Fruit fly (Drosophila melanogaster) Kc167 (cell line): ENCODE data around the gene uncNacbeta.
A peak's percentile ranks its signal among the peaks of the same experiment; 100 is the strongest.

ENCODE experiments used
- Sin3A ChIP-seq: fragments of >200 bp; optimal IDR thresholded peaks from 2 replicates; lab custom pipeline; 2018; ENCODE audit warnings: missing external identifiers
- h ChIP-seq: fragments of >200 bp; optimal IDR thresholded peaks from 3 replicates; lab custom pipeline; 2018; ENCODE audit warnings: missing external identifiers
- psq ChIP-seq: fragments of >200 bp; optimal IDR thresholded peaks from 2 replicates; lab custom pipeline; 2017; ENCODE audit warnings: missing external identifiers
- ttk ChIP-seq: sonication (Bioruptor generic); optimal IDR thresholded peaks from 2 replicates; lab custom pipeline; 2017; ENCODE audit warnings: missing external identifiers

- TF ChIP-seq psq (lab: Kevin White, UChicago), result no peak
- TF ChIP-seq h, result no peak
- TF ChIP-seq Sin3A (lab: Kevin White, UChicago), result no peak
- peak; percentile 97 for TF ChIP-seq ttk (lab: Kevin White, UChicago)
These were observed 19.8 kb downstream of the uncNacbeta start for dm6 chr2L:543799-544198.
